Fruit fly (Drosophila melanogaster): Measurements from ENCODE around the gene X11L.

X11L gene

dm6 chrX:17578124-17578523, 21.3 kb upstream of the X11L start (continued):
- TF ChIP-seq h (optimal IDR thresholded peaks at IDR 0.05) (no peak), CG13287 (GFP tag; IDR thresholded peaks at IDR 0.05; ENCODE audit: partially characterized antibody) (no peak), CG11085 (GFP tag; IDR thresholded peaks at IDR 0.05) (no peak), Bteb2 (GFP tag; optimal IDR thresholded peaks at IDR 0.05) (no peak), CG1602 (GFP tag; optimal IDR thresholded peaks at IDR 0.05) (no peak), CG9817 (tag; optimal IDR thresholded peaks at IDR 0.05) (peak; percentile 9), Hey (tag; optimal IDR thresholded peaks at IDR 0.05) (no peak), CG12659 (GFP tag; optimal IDR thresholded peaks at IDR 0.05) (no peak), CG30403 (GFP tag; optimal IDR thresholded peaks at IDR 0.05) (peak; percentile 33), slou (GFP tag; optimal IDR thresholded peaks at IDR 0.05) (no peak), CG4617 (GFP tag; optimal IDR thresholded peaks at IDR 0.05; ENCODE audit: borderline replicate concordance) (no peak), Mrtf (GFP tag; IDR thresholded peaks at IDR 0.05) (0 out of 3 replicates have a peak, but pooled peaks have one; percentile 50), Hr3 (GFP tag; optimal IDR thresholded peaks at IDR 0.05) (peak; percentile 12), dmrt11E (tag; optimal IDR thresholded peaks at IDR 0.05) (no peak), lbe (GFP tag; optimal IDR thresholded peaks at IDR 0.05) (no peak), CG14860 (GFP tag; IDR thresholded peaks at IDR 0.05; ENCODE audit: partially characterized antibody) (no peak), CG9727 (GFP tag; optimal IDR thresholded peaks at IDR 0.05) (peak; percentile 37), Sry-β (GFP tag; optimal IDR thresholded peaks at IDR 0.05) (no peak), da (GFP tag; optimal IDR thresholded peaks at IDR 0.05) (no peak), Lim3 (GFP tag; IDR thresholded peaks at IDR 0.05) (no peak), ac (GFP tag; optimal IDR thresholded peaks at IDR 0.05) (no peak), CG7963 (GFP tag; IDR thresholded peaks at IDR 0.05; ENCODE audit: partially characterized antibody) (no peak), Aef1 (GFP tag; IDR thresholded peaks at IDR 0.05) (peak; percentile 48; the same call in 2 of the 3 replicates), Ets65A (GFP tag) (no peak)

- no peak for TF ChIP-seq CG18764 (GFP tag; optimal IDR thresholded peaks at IDR 0.05)
- no peak for TF ChIP-seq CG12104 (GFP tag; optimal IDR thresholded peaks at IDR 0.05)
- TF ChIP-seq pfk (GFP tag; optimal IDR thresholded peaks at IDR 0.05) = no peak
- TF ChIP-seq Opbp (GFP tag; IDR thresholded peaks at IDR 0.05; ENCODE audit: partially characterized antibody) = peak; percentile 71
- peak; percentile 73 for TF ChIP-seq Sin3A (optimal IDR thresholded peaks at IDR 0.05)
- no peak for TF ChIP-seq ase (GFP tag; IDR thresholded peaks at IDR 0.05)
- TF ChIP-seq sima (GFP tag; optimal IDR thresholded peaks at IDR 0.05) = no peak
- no peak for TF ChIP-seq kay (GFP tag; optimal IDR thresholded peaks at IDR 0.05)
- no peak for TF ChIP-seq Elba2 (GFP tag; optimal IDR thresholded peaks at IDR 0.05)
- TF ChIP-seq CG4404 (GFP tag; IDR thresholded peaks at IDR 0.05) = no peak
- TF ChIP-seq CG4820 (GFP tag; optimal IDR thresholded peaks at IDR 0.05) = no peak
- no peak for TF ChIP-seq jigr1 (GFP tag; IDR thresholded peaks at IDR 0.05)
- no peak for TF ChIP-seq CG6175 (GFP tag; IDR thresholded peaks at IDR 0.05)
- no peak for TF ChIP-seq Hr39 (optimal IDR thresholded peaks at IDR 0.05)
- TF ChIP-seq gem (tag; optimal IDR thresholded peaks at IDR 0.05) = no peak
- no peak for TF ChIP-seq Hey (tag; optimal IDR thresholded peaks at IDR 0.05)
- no peak for TF ChIP-seq zfh1 (GFP tag; IDR thresholded peaks at IDR 0.05)
- no peak for TF ChIP-seq CG30020 (tag; optimal IDR thresholded peaks at IDR 0.05)
- peak; percentile 66 for TF ChIP-seq sens (GFP tag)
- TF ChIP-seq unc-4 (GFP tag; IDR thresholded peaks at IDR 0.05; ENCODE audit: partially characterized antibody) = peak; percentile 63; the same call in 1 of the 2 replicates
- no peak for TF ChIP-seq dimm (GFP tag; IDR thresholded peaks at IDR 0.05)
- TF ChIP-seq abd-A (tag; optimal IDR thresholded peaks at IDR 0.05) = no peak
- peak; percentile 23; the same call in 1 of the 3 replicates for TF ChIP-seq row (GFP tag; IDR thresholded peaks at IDR 0.05)
- TF ChIP-seq HHEX (GFP tag; optimal IDR thresholded peaks at IDR 0.05) = no peak
- TF ChIP-seq CG6254 (GFP tag; optimal IDR thresholded peaks at IDR 0.05) = no peak
- TF ChIP-seq nom (GFP tag; optimal IDR thresholded peaks at IDR 0.05) = peak; percentile 31
- no peak for TF ChIP-seq CoRest (tag; optimal IDR thresholded peaks at IDR 0.05)
- no peak for TF ChIP-seq CG7786 (GFP tag; optimal IDR thresholded peaks at IDR 0.05)
Measured at dm6 chrX:17578869-17579781, 20.3 kb upstream of the X11L start, which contains the start of gene Ankle2. TSS of gene Ankle2 (minus strand) at chrX:17579229.

All from whole organism, embryonic.